Fruit fly (Drosophila melanogaster) whole organism, adult: Measurements from ENCODE around the gene CG31493.

Source experiments
- CG1620 ChIP-seq: fragments of 200-800 bp; sonication (Bioruptor generic); optimal IDR thresholded peaks from 2 replicates; lab custom pipeline; 2016; ENCODE audit warnings: missing biosample characterization, missing genetic modification characterization
- kay ChIP-seq: fragments of 200-800 bp; sonication (Bioruptor generic); peaks from one replicate; lab custom pipeline; 2016; ENCODE audit warnings: missing biosample characterization, missing genetic modification characterization, borderline replicate concordance
- pad ChIP-seq: fragments of 200-800 bp; sonication (Bioruptor generic); optimal IDR thresholded peaks from 3 replicates; lab custom pipeline; 2017; ENCODE audit warnings: missing biosample characterization, missing genetic modification characterization, mild to moderate bottlenecking, moderate library complexity, missing genetic modification reagents
- toe ChIP-seq: fragments of 200-800 bp; sonication (Bioruptor generic); optimal IDR thresholded peaks from 2 replicates; lab custom pipeline; 2016; ENCODE audit warnings: missing biosample characterization, missing genetic modification characterization

DNA sequence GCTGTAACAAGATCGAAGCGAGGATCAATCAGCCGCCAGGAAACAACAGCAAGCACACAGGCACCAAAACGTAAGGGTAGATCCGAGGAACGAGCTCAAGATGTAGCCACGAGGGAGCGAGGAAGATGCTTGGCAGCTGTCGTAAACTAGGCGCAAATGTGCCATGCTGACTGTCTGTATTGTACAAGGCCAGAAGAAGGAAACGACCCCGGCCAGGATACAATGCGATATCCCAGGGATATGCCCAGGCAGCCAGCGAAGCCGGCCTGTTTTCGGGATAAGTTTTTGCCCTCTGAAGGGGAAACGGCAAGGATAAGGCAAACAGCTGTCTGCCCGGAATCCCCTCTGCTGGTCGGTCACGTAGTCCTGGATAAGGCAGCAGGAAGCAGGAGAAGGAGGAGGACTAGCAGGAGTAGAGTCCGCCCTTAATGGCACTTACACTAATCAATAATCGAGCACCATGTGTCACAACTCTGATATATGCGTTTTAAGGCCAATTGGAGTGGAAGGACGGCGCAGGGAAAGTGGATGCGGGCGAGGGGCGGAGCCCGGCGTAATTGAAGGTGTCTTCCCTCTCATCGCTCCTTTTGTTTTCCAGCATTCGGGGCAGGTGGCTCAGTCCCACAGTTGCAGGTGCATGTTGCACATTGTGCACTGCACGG, 25.7 kb upstream of the CG31493 start:
- no peak for TF ChIP-seq toe (GFP tag; lab: Kevin White, UChicago)
- TF ChIP-seq pad (GFP tag; lab: Kevin White, UChicago): no peak
- no peak for TF ChIP-seq CG1620 (GFP tag; lab: Kevin White, UChicago)
- TF ChIP-seq kay (GFP tag; lab: Kevin White, UChicago): no peak
